Fruit fly (Drosophila melanogaster) whole organism, embryonic: ENCODE data around the gene CG14442.

ENCODE experiments used
- CG10147 ChIP-seq: fragments of 200-800 bp; sonication (Bioruptor generic); optimal IDR thresholded peaks from 2 replicates; lab custom pipeline; 2019; ENCODE audit warnings: missing biosample characterization, mild to moderate bottlenecking, missing genetic modification characterization, moderate library complexity
- CG11504 ChIP-seq: fragments of 200-800 bp; sonication (Bioruptor generic); optimal IDR thresholded peaks from 3 replicates; lab custom pipeline; 2019; ENCODE audit warnings: missing biosample characterization, mild to moderate bottlenecking, missing genetic modification characterization, moderate library complexity
- CG13296 ChIP-seq: fragments of 200-800 bp; sonication (Bioruptor generic); optimal IDR thresholded peaks from 3 replicates; lab custom pipeline; 2018; ENCODE audit warnings: missing biosample characterization, mild to moderate bottlenecking, missing genetic modification characterization
- CG14014 ChIP-seq: fragments of 200-800 bp; sonication (Bioruptor generic); IDR thresholded peaks from 2 replicates; pipeline ENCODE4 v1.3.6; 2022; ENCODE audit warnings: missing biosample characterization, missing genetic modification characterization
- CG14441 ChIP-seq: fragments of 200-800 bp; sonication (Bioruptor generic); IDR thresholded peaks from 2 replicates; pipeline ENCODE4 v1.3.6; 2022; ENCODE audit warnings: missing biosample characterization, missing genetic modification characterization
- CG15601 ChIP-seq: fragments of 200-800 bp; sonication (Bioruptor generic); optimal IDR thresholded peaks from 3 replicates; lab custom pipeline; 2019; ENCODE audit warnings: missing biosample characterization, mild to moderate bottlenecking, missing genetic modification characterization, moderate library complexity
- CG18262 ChIP-seq: fragments of 200-800 bp; optimal IDR thresholded peaks from 3 replicates; lab custom pipeline; 2019; ENCODE audit warnings: missing biosample characterization, mild to moderate bottlenecking, missing genetic modification characterization, moderate library complexity
- CG2116 ChIP-seq: fragments of 200-800 bp; sonication (Bioruptor generic); optimal IDR thresholded peaks from 3 replicates; lab custom pipeline; 2018; ENCODE audit warnings: missing biosample characterization, mild to moderate bottlenecking, missing genetic modification characterization
- CG31441 ChIP-seq: fragments of 200-800 bp; sonication (Bioruptor generic); IDR thresholded peaks from 2 replicates; pipeline ENCODE4 v1.3.6; 2022; ENCODE audit warnings: missing biosample characterization, missing genetic modification characterization
- CG3163 ChIP-seq: fragments of 200-800 bp; sonication (Bioruptor generic); optimal IDR thresholded peaks from 3 replicates; lab custom pipeline; 2016; ENCODE audit warnings: missing biosample characterization, missing genetic modification characterization
- CG33213 ChIP-seq: fragments of 200-800 bp; sonication (Bioruptor generic); optimal IDR thresholded peaks from 3 replicates; lab custom pipeline; 2016; ENCODE audit warnings: missing biosample characterization, missing genetic modification characterization
- CG33557 ChIP-seq: fragments of 200-800 bp; sonication (Bioruptor generic); optimal IDR thresholded peaks from 2 replicates; lab custom pipeline; 2019; ENCODE audit warnings: missing biosample characterization, mild to moderate bottlenecking, missing genetic modification characterization, moderate library complexity
- CG34376 ChIP-seq: fragments of 200-800 bp; sonication (Bioruptor generic); optimal IDR thresholded peaks from 2 replicates; lab custom pipeline; 2018; ENCODE audit warnings: missing biosample characterization, mild to moderate bottlenecking, missing genetic modification characterization
- CG4360 ChIP-seq: fragments of 200-800 bp; sonication (Bioruptor generic); IDR thresholded peaks from 2 replicates; pipeline ENCODE4 v1.3.6; 2022; ENCODE audit warnings: missing biosample characterization, missing genetic modification characterization
- CG9797 ChIP-seq: fragments of 200-800 bp; sonication (Bioruptor generic); optimal IDR thresholded peaks from 3 replicates; lab custom pipeline; 2018; ENCODE audit warnings: missing biosample characterization, mild to moderate bottlenecking, missing genetic modification characterization
- CoRest ChIP-seq: fragments of 200-800 bp; sonication (Bioruptor generic); optimal IDR thresholded peaks from 3 replicates; lab custom pipeline; 2018; ENCODE audit warnings: missing biosample characterization, mild to moderate bottlenecking, missing genetic modification characterization, moderate library complexity
- Dp ChIP-seq: fragments of 200-800 bp; sonication (Bioruptor generic); optimal IDR thresholded peaks from 2 replicates; lab custom pipeline; 2018; ENCODE audit warnings: missing biosample characterization, mild to moderate bottlenecking, missing genetic modification characterization, moderate library complexity
- ERR ChIP-seq: fragments of 200-800 bp; sonication (Bioruptor generic); optimal IDR thresholded peaks from 2 replicates; lab custom pipeline; 2016; ENCODE audit warnings: missing biosample characterization, missing genetic modification characterization
- Ets97D ChIP-seq: fragments of 200-800 bp; sonication (Bioruptor generic); optimal IDR thresholded peaks from 3 replicates; lab custom pipeline; 2016; ENCODE audit warnings: missing biosample characterization, missing genetic modification characterization
- Fer3 ChIP-seq: fragments of 200-800 bp; sonication (Bioruptor generic); optimal IDR thresholded peaks from 2 replicates; lab custom pipeline; 2018; ENCODE audit warnings: missing biosample characterization, mild to moderate bottlenecking, missing genetic modification characterization, moderate library complexity
- HmgZ ChIP-seq: fragments of 200-800 bp; sonication (Bioruptor generic); optimal IDR thresholded peaks from 2 replicates; lab custom pipeline; 2018; ENCODE audit warnings: missing biosample characterization, mild to moderate bottlenecking, missing genetic modification characterization
- Hmr ChIP-seq: fragments of 200-800 bp; sonication (Bioruptor generic); optimal IDR thresholded peaks from 3 replicates; lab custom pipeline; 2017; ENCODE audit warnings: mild to moderate bottlenecking, missing biosample characterization, missing genetic modification reagents, missing genetic modification characterization
- Lpt ChIP-seq: fragments of >200 bp; optimal IDR thresholded peaks from 2 replicates; lab custom pipeline; 2018; ENCODE audit warnings: missing biosample characterization, missing genetic modification characterization
- NFAT ChIP-seq: fragments of 200-800 bp; sonication (Bioruptor generic); IDR thresholded peaks from 2 replicates; pipeline ENCODE4 v1.3.6; 2022; ENCODE audit warnings: missing biosample characterization, missing genetic modification characterization
- Vsx1 ChIP-seq: fragments of 200-800 bp; sonication (Bioruptor generic); optimal IDR thresholded peaks from 2 replicates; lab custom pipeline; 2017; ENCODE audit warnings: missing biosample characterization, mild to moderate bottlenecking, missing genetic modification characterization, missing genetic modification reagents
- bcd ChIP-seq: fragments of 200-800 bp; sonication (Bioruptor generic); optimal IDR thresholded peaks from 2 replicates; lab custom pipeline; 2017; ENCODE audit warnings: missing biosample characterization, mild to moderate bottlenecking, missing genetic modification characterization
- bsh ChIP-seq, 2 experiments: fragments of 200-800 bp; sonication (Bioruptor generic); optimal IDR thresholded peaks; 2 replicates each; lab custom pipeline; 2017 to 2018; ENCODE audit warnings: mild to moderate bottlenecking in 2 of 2, missing biosample characterization in 2 of 2, missing genetic modification characterization in 2 of 2, moderate library complexity in 1 of 2
- caup ChIP-seq: fragments of 200-800 bp; sonication (Bioruptor generic); optimal IDR thresholded peaks from 3 replicates; lab custom pipeline; 2017; ENCODE audit warnings: missing biosample characterization, mild to moderate bottlenecking, missing genetic modification characterization, moderate library complexity; ENCODE audit not compliant: severe bottlenecking
- corto ChIP-seq: fragments of 200-800 bp; sonication (Bioruptor generic); optimal IDR thresholded peaks from 2 replicates; lab custom pipeline; 2016; ENCODE audit warnings: missing biosample characterization, mild to moderate bottlenecking, missing genetic modification characterization, moderate library complexity
- crp ChIP-seq, 2 experiments: fragments of 200-800 bp; sonication (Bioruptor generic); optimal IDR thresholded peaks; 2 replicates in 1 of 2; 3 replicates in 1 of 2; lab custom pipeline; 2017; ENCODE audit warnings: missing biosample characterization in 2 of 2, missing genetic modification characterization in 2 of 2, mild to moderate bottlenecking in 1 of 2, moderate library complexity in 1 of 2
- exex ChIP-seq: fragments of 200-800 bp; sonication (Bioruptor generic); optimal IDR thresholded peaks from 4 replicates; lab custom pipeline; 2018; ENCODE audit warnings: missing biosample characterization, mild to moderate bottlenecking, missing genetic modification characterization, moderate library complexity
- gce ChIP-seq: fragments of 200-800 bp; sonication (Bioruptor generic); IDR thresholded peaks from 3 replicates; pipeline ENCODE4 v1.3.6; 2022; ENCODE audit warnings: missing biosample characterization, missing genetic modification characterization
- gfzf ChIP-seq: fragments of 200-800 bp; sonication (Bioruptor generic); optimal IDR thresholded peaks from 2 replicates; lab custom pipeline; 2016; ENCODE audit warnings: missing biosample characterization, mild to moderate bottlenecking, missing genetic modification characterization, moderate library complexity
- hkb ChIP-seq, 2 experiments: fragments of 200-800 bp in 1 of 2; fragments of >200 bp in 1 of 2; sonication (Bioruptor generic) in 1 of 2; IDR thresholded peaks in 1 of 2; optimal IDR thresholded peaks in 1 of 2; 2 replicates each; pipeline versions ENCODE4 v1.3.6 to Lab custom; 2017 to 2022; ENCODE audit warnings: missing biosample characterization in 1 of 2, missing genetic modification characterization in 1 of 2
- kni ChIP-seq: fragments of 200-800 bp; sonication (Bioruptor generic); optimal IDR thresholded peaks from 3 replicates; lab custom pipeline; 2017; ENCODE audit warnings: mild to moderate bottlenecking, missing biosample characterization, missing genetic modification reagents, missing genetic modification characterization
- lilli ChIP-seq: fragments of 200-800 bp; sonication (Bioruptor generic); optimal IDR thresholded peaks from 3 replicates; lab custom pipeline; 2016; ENCODE audit warnings: missing biosample characterization, missing genetic modification characterization
- pan ChIP-seq, 4 experiments: fragments of >200 bp in 3 of 4; fragments of 200-800 bp in 1 of 4; sonication (Bioruptor generic) in 1 of 4; optimal IDR thresholded peaks in 3 of 4; IDR thresholded peaks in 1 of 4; 2 replicates each; pipeline versions ENCODE4 v1.3.6 to Lab custom; 2017 to 2022; ENCODE audit warnings: missing biosample characterization in 2 of 4, missing genetic modification characterization in 2 of 4, mixed read lengths in 1 of 4
- pzg ChIP-seq: fragments of 200-800 bp; sonication (Bioruptor generic); optimal IDR thresholded peaks from 3 replicates; lab custom pipeline; 2018; ENCODE audit warnings: missing biosample characterization, mild to moderate bottlenecking, missing genetic modification characterization, moderate library complexity
- ro ChIP-seq: fragments of 200-800 bp; sonication (Bioruptor generic); IDR thresholded peaks from 2 replicates; pipeline ENCODE4 v1.3.6; 2022; ENCODE audit warnings: missing biosample characterization, missing genetic modification characterization
- row ChIP-seq: fragments of 200-800 bp; sonication (Bioruptor generic); IDR thresholded peaks from 3 replicates; pipeline ENCODE4 v1.3.6; 2022; ENCODE audit warnings: missing biosample characterization, missing genetic modification characterization
- sd ChIP-seq: fragments of 200-800 bp; sonication (Bioruptor generic); optimal IDR thresholded peaks from 3 replicates; lab custom pipeline; 2018; ENCODE audit warnings: missing biosample characterization, mild to moderate bottlenecking, missing genetic modification characterization, moderate library complexity
- sens ChIP-seq: fragments of 200-800 bp; sonication (Bioruptor generic); peaks from one replicate; lab custom pipeline; 2016; ENCODE audit warnings: missing biosample characterization, missing genetic modification characterization
- seq ChIP-seq: fragments of 200-800 bp; sonication (Bioruptor generic); IDR thresholded peaks from 2 replicates; pipeline ENCODE4 v1.3.6; 2022; ENCODE audit warnings: missing biosample characterization, missing genetic modification characterization
- slbo ChIP-seq: fragments of 200-800 bp; sonication (Bioruptor generic); IDR thresholded peaks from 2 replicates; pipeline ENCODE4 v1.3.6; 2022; ENCODE audit warnings: missing biosample characterization, missing genetic modification characterization
- sug ChIP-seq: fragments of 200-800 bp; optimal IDR thresholded peaks from 2 replicates; lab custom pipeline; 2019; ENCODE audit warnings: missing biosample characterization, mild to moderate bottlenecking, missing genetic modification characterization, moderate library complexity
- tna ChIP-seq: fragments of 200-800 bp; sonication (Bioruptor generic); IDR thresholded peaks from 2 replicates; pipeline ENCODE4 v1.3.6; 2022; ENCODE audit warnings: missing biosample characterization, missing genetic modification characterization; ENCODE audit not compliant: partially characterized antibody
- vvl ChIP-seq: fragments of 200-800 bp; sonication (Bioruptor generic); IDR thresholded peaks from 2 replicates; pipeline ENCODE4 v1.3.6; 2022; ENCODE audit warnings: missing biosample characterization, missing genetic modification characterization
- wek ChIP-seq: fragments of 200-800 bp; sonication (Bioruptor generic); optimal IDR thresholded peaks from 3 replicates; lab custom pipeline; 2018; ENCODE audit warnings: missing biosample characterization, mild to moderate bottlenecking, missing genetic modification characterization, moderate library complexity

CG14442 gene

DNA sequence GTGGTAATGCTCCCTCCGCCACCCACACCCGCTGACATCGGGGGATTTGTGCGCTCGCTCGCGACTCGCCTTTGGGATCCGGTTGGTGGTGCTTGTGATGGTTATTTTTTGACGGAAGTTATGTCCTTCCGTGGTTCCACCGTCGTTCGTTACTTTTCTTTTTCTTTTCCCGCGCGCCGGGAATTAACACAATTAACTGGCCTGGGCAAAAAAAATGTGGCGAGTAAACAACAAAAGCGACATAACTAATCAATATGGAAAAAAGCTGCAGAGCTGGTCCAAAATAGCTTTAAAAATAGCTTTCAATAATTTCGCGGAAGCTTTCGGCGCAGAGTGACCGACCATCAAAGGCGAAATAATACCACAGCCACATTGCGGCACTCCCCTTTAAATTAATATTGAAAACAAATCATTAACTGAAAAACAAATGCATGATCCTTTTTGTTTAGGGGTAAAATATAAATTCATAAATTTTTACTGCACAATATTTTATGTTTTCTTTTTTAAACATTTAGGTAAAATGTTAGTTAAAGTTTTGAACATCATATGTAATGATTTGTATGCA lies 3.5 kb upstream of the CG14442 start, which contains the start of gene CG14440:
CG14440 (minus strand) TSS at position 320 of the 565 bp plus-strand sequence.
- TF ChIP-seq CG31441 = no peak
- TF ChIP-seq CG34376 (GFP tag; lab: Kevin White, UChicago) = peak; percentile 33
- no peak for TF ChIP-seq CG3163
- TF ChIP-seq CG10147 = peak; percentile 12
- no peak for TF ChIP-seq Lpt (GFP tag; lab: Kevin White, UChicago)
- TF ChIP-seq lilli (GFP tag; lab: Kevin White, UChicago) = no peak
- TF ChIP-seq bcd = no peak
- TF ChIP-seq Hmr (GFP tag; lab: Kevin White, UChicago) = peak; percentile 18
- TF ChIP-seq pzg = peak; percentile 39
- TF ChIP-seq tna (GFP tag; lab: Robert Waterston, UW) = 0 out of 2 replicates have a peak, but pooled peaks have one; percentile 27
- no peak for TF ChIP-seq CG33213 (GFP tag; lab: Kevin White, UChicago)
- TF ChIP-seq seq (GFP tag; lab: Robert Waterston, UW) = peak; percentile 35; the same call in 1 of the 2 replicates
- TF ChIP-seq ro = no peak
- peak; percentile 4 for TF ChIP-seq Ets97D (GFP tag; lab: Kevin White, UChicago)
- peak; percentile 45 for TF ChIP-seq exex (tag; lab: Kevin White, UChicago)
- TF ChIP-seq bsh (GFP tag; optimal IDR thresholded peaks at IDR 0.05; lab: Kevin White, UChicago) = peak in 1 of 2 experiments; percentile 7
- peak; percentile 28 for TF ChIP-seq caup (GFP tag; lab: Kevin White, UChicago)
- TF ChIP-seq CG15601 = peak; percentile 30
- TF ChIP-seq sd (tag; lab: Kevin White, UChicago) = peak; percentile 37
- TF ChIP-seq CG33557 = no peak
- peak; percentile 24 for TF ChIP-seq CG2116
- TF ChIP-seq ERR (GFP tag; lab: Kevin White, UChicago) = no peak
- no peak for TF ChIP-seq slbo (GFP tag; lab: Robert Waterston, UW)
- no peak for TF ChIP-seq pan (optimal IDR thresholded peaks at IDR 0.05; lab: Kevin White, UChicago)
- TF ChIP-seq pan (GFP tag; optimal IDR thresholded peaks at IDR 0.05 in 1 of 2, IDR thresholded peaks at IDR 0.05 in 1 of 2) = no peak
- 0 out of 2 replicates have a peak, but pooled peaks have one; percentile 39 for TF ChIP-seq vvl (GFP tag; lab: Robert Waterston, UW)
- peak; percentile 5 for TF ChIP-seq kni (GFP tag; lab: Kevin White, UChicago)
- TF ChIP-seq CG14014 (GFP tag; lab: Robert Waterston, UW) = peak; percentile 33; the same call in 1 of the 2 replicates
- TF ChIP-seq NFAT = peak; percentile 8; the same call in 1 of the 2 replicates
- TF ChIP-seq sug = peak; percentile 5
- no peak for TF ChIP-seq hkb (optimal IDR thresholded peaks at IDR 0.05; lab: Kevin White, UChicago)
- peak; percentile 40; the same call in 1 of the 2 replicates for TF ChIP-seq hkb (GFP tag; IDR thresholded peaks at IDR 0.05; lab: Robert Waterston, UW)
- peak; percentile 71 for TF ChIP-seq gfzf (GFP tag; lab: Kevin White, UChicago)
- TF ChIP-seq CG13296 (GFP tag; lab: Kevin White, UChicago) = peak; percentile 48
- TF ChIP-seq CG4360 = no peak
- peak; percentile 1 for TF ChIP-seq CG11504 (tag; lab: Kevin White, UChicago)
- TF ChIP-seq CoRest = no peak
- peak; percentile 71 for TF ChIP-seq row
- peak; percentile 63 for TF ChIP-seq sens
- no peak for TF ChIP-seq corto
- no peak for TF ChIP-seq Fer3 (tag; lab: Kevin White, UChicago)
- peak; percentile 39 for TF ChIP-seq Dp
- 0 out of 2 replicates have a peak, but pooled peaks have one; percentile 19 for TF ChIP-seq CG14441 (GFP tag; lab: Robert Waterston, UW)
- peak; percentile 15 for TF ChIP-seq wek (GFP tag; lab: Kevin White, UChicago)
- peak; percentile 45 for TF ChIP-seq HmgZ (tag; lab: Kevin White, UChicago)
- TF ChIP-seq gce (GFP tag; lab: Robert Waterston, UW) = no peak
- no peak for TF ChIP-seq CG18262 (tag; lab: Kevin White, UChicago)
- no peak for TF ChIP-seq crp (GFP tag; optimal IDR thresholded peaks at IDR 0.05; lab: Kevin White, UChicago)
- peak; percentile 35 for TF ChIP-seq CG9797 (GFP tag; lab: Kevin White, UChicago)
- peak; percentile 2 for TF ChIP-seq Vsx1 (GFP tag; lab: Kevin White, UChicago)
